Worm (Caenorhabditis elegans) whole organism, L1 larva: ENCODE measurements around the gene cdc-14.

Experiments
- aly-2 ChIP-seq: fragments of 150-350 bp; optimal IDR thresholded peaks from 2 replicates; lab custom pipeline; 2014; ENCODE audit warnings: missing biosample characterization, missing genetic modification characterization
- ceh-90 ChIP-seq: sonication (generic microtip); optimal IDR thresholded peaks from 2 replicates; lab custom pipeline; 2016; ENCODE audit warnings: missing genetic modification characterization, missing compliant biosample characterization
- elt-3 ChIP-seq, 6 experiments: fragments of 150-350 bp in 1 of 6; sonication (generic microtip); optimal IDR thresholded peaks; 2 replicates each; lab custom pipeline; 2017 to 2018; ENCODE audit warnings: missing biosample characterization in 6 of 6, missing genetic modification characterization in 6 of 6, inconsistent platforms in 1 of 6
- lin-13 ChIP-seq: fragments of 150-350 bp; optimal IDR thresholded peaks from 2 replicates; lab custom pipeline; 2014; ENCODE audit warnings: missing biosample characterization, missing genetic modification reagents, missing genetic modification characterization
- lin-14 ChIP-seq: fragments of 200-800 bp; sonication (Bioruptor generic); optimal IDR thresholded peaks from 2 replicates; lab custom pipeline; 2018; ENCODE audit warnings: mild to moderate bottlenecking, missing genetic modification characterization, moderate library complexity, missing compliant biosample characterization
- nhr-11 ChIP-seq: fragments of 150-350 bp; optimal IDR thresholded peaks from 2 replicates; lab custom pipeline; 2014; ENCODE audit warnings: missing biosample characterization, missing genetic modification characterization
- nhr-237 ChIP-seq: fragments of 150-350 bp; optimal IDR thresholded peaks from 2 replicates; lab custom pipeline; 2014; ENCODE audit warnings: missing biosample characterization, missing genetic modification characterization
- pqm-1 ChIP-seq: sonication (generic microtip); optimal IDR thresholded peaks from 3 replicates; lab custom pipeline; 2017; ENCODE audit warnings: missing biosample characterization, missing genetic modification characterization
- rnt-1 ChIP-seq: sonication (generic microtip); optimal IDR thresholded peaks from 2 replicates; lab custom pipeline; 2016; ENCODE audit warnings: mild to moderate bottlenecking, missing genetic modification characterization, moderate library complexity, missing compliant biosample characterization
- tbx-2 ChIP-seq: sonication (generic microtip); optimal IDR thresholded peaks from 2 replicates; lab custom pipeline; 2016; ENCODE audit warnings: missing genetic modification characterization, missing compliant biosample characterization
- unc-130 ChIP-seq: fragments of 150-350 bp; optimal IDR thresholded peaks from 2 replicates; lab custom pipeline; 2017; ENCODE audit warnings: missing biosample characterization, missing genetic modification characterization, inconsistent platforms
- unc-62 ChIP-seq: fragments of 150-350 bp; optimal IDR thresholded peaks from 2 replicates; lab custom pipeline; 2014; ENCODE audit warnings: missing biosample characterization, missing genetic modification reagents, missing genetic modification characterization

DNA sequence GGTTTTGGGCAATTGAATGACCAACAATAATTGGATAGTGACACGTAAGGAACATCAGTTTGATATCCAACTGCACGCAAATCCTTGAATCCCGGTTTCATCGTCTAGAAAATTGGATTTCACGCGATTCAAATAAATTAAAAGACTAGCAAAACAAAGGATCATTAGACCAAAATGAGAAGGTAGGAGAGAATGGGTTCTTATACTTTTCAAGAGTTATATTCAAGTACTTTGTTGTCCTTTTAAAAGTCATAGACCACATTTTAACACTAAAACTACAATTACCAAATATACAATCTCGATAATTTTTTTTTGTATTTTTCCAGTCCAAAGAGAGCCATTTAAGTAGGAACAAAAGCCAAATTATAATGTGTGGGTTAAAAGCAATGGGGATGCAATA is 10.9 kb downstream of the cdc-14 start, which contains the start of gene T25E4.2:
- TF ChIP-seq aly-2 (tag; lab: Kevin White, UChicago) (no peak), lin-14 (GFP tag; lab: Kevin White, UChicago) (no peak), lin-13 (no peak), unc-62 (no peak), pqm-1 (tag; lab: Kevin White, UChicago) (no peak), unc-130 (tag; lab: Kevin White, UChicago) (no peak), rnt-1 (no peak), elt-3 (tag; optimal IDR thresholded peaks at IDR 0.05; lab: Kevin White, UChicago) (no peak), nhr-237 (tag; lab: Kevin White, UChicago) (no peak), ceh-90 (tag; lab: Kevin White, UChicago) (no peak), tbx-2 (tag; lab: Kevin White, UChicago) (no peak), nhr-11 (tag; lab: Kevin White, UChicago) (no peak)
